Worm (Caenorhabditis elegans): ENCODE results near the gene acr-9.

ce11 chrX:13676892-13677291, 30.2 kb upstream of the acr-9 start, which contains the start of gene gck-4:
- no peak for TF ChIP-seq scrt-1 (GFP tag; IDR thresholded peaks at IDR 0.05)
- no peak for TF ChIP-seq flt-1 (GFP tag; IDR thresholded peaks at IDR 0.05)
- no peak for TF ChIP-seq tbx-11 (GFP tag; IDR thresholded peaks at IDR 0.05)
- TF ChIP-seq ama-1 (optimal IDR thresholded peaks at IDR 0.05) = no peak
- no peak for TF ChIP-seq ceh-36 (tag; optimal IDR thresholded peaks at IDR 0.05)

Data from whole organism, early embryonic.